3 worm cellular contexts compared by ENCODE assay signal in genomic region chrX:4969228-4969627, ce11.
A peak's percentile ranks its signal among the peaks of the same experiment; 100 is the strongest.
TF ChIP-seq lines count a peak whose summit lies in the region.

Gene M03F4.6, minus strand, starts transcription at chrX:4969328.

TF ChIP-seq in whole organism, L3 larva, 47 proteins besides CTCF, POLR2A, EP300 and RAD21 (continued from another document):
- peak; percentile 15 for TF ChIP-seq nfya-1 (tag; optimal IDR thresholded peaks at IDR 0.05; lab: Kevin White, UChicago; ENCODE audit: insufficient read depth)
- no peak for TF ChIP-seq nhr-28 (tag; optimal IDR thresholded peaks at IDR 0.05; lab: Kevin White, UChicago)
- TF ChIP-seq nhr-43 (tag; optimal IDR thresholded peaks at IDR 0.05; lab: Kevin White, UChicago; ENCODE audit: poor library complexity, severe bottlenecking): peak; percentile 67
- TF ChIP-seq elt-3 (tag; optimal IDR thresholded peaks at IDR 0.05; lab: Kevin White, UChicago): peak in 1 of 3 experiments; percentile 48
- TF ChIP-seq nhr-25 (tag; optimal IDR thresholded peaks at IDR 0.05; lab: Kevin White, UChicago): peak; percentile 80
- TF ChIP-seq ama-1 (optimal IDR thresholded peaks at IDR 0.05; lab: Kevin White, UChicago): peak; percentile 87

TF ChIP-seq in whole organism, L4 larva, 104 proteins besides CTCF, POLR2A, EP300 and RAD21 (continued from another document and continues in another):
- peak; percentile 57 for TF ChIP-seq mxl-3 (GFP tag; optimal IDR thresholded peaks at IDR 0.05; lab: Kevin White, UChicago)
- TF ChIP-seq mdt-29 (GFP tag; IDR thresholded peaks at IDR 0.05; lab: Robert Waterston, UW): 0 out of 2 replicates have a peak, but pooled peaks have one; percentile 46
- no peak for TF ChIP-seq lin-39 (tag; optimal IDR thresholded peaks at IDR 0.05; lab: Kevin White, UChicago)
- TF ChIP-seq nhr-11 (tag; optimal IDR thresholded peaks at IDR 0.05; lab: Kevin White, UChicago): no peak
- TF ChIP-seq dmd-8 (GFP tag; IDR thresholded peaks at IDR 0.05; lab: Robert Waterston, UW): no peak
- no peak for TF ChIP-seq pqm-1 (tag; optimal IDR thresholded peaks at IDR 0.05; lab: Kevin White, UChicago)
- peak in 1 of 2 experiments; percentile 56 for TF ChIP-seq lsy-2 (tag; optimal IDR thresholded peaks at IDR 0.05; lab: Kevin White, UChicago)
- no peak for TF ChIP-seq gei-8 (GFP tag; optimal IDR thresholded peaks at IDR 0.05; lab: Kevin White, UChicago)
- TF ChIP-seq dmd-9 (GFP tag; IDR thresholded peaks at IDR 0.05; lab: Robert Waterston, UW): no peak
- peak; percentile 2 for TF ChIP-seq T20F7.1 (GFP tag; optimal IDR thresholded peaks at IDR 0.05; lab: Kevin White, UChicago)
- no peak for TF ChIP-seq ceh-44 (GFP tag; IDR thresholded peaks at IDR 0.05; lab: Robert Waterston, UW)
- no peak for TF ChIP-seq ztf-11 (tag; optimal IDR thresholded peaks at IDR 0.05; lab: Kevin White, UChicago)
- peak; percentile 63 for TF ChIP-seq duxl-1 (tag; optimal IDR thresholded peaks at IDR 0.05; lab: Kevin White, UChicago; ENCODE audit: poor library complexity)
- TF ChIP-seq rbr-2 (tag; optimal IDR thresholded peaks at IDR 0.05; lab: Kevin White, UChicago): no peak
- no peak for TF ChIP-seq nhr-237 (tag; optimal IDR thresholded peaks at IDR 0.05; lab: Kevin White, UChicago)
- TF ChIP-seq cey-2 (tag; optimal IDR thresholded peaks at IDR 0.05; lab: Kevin White, UChicago; ENCODE audit: borderline replicate concordance, insufficient read depth): no peak
- TF ChIP-seq tag-97 (GFP tag; IDR thresholded peaks at IDR 0.05; lab: Robert Waterston, UW): no peak
- TF ChIP-seq nhr-102 (tag; optimal IDR thresholded peaks at IDR 0.05; lab: Kevin White, UChicago): peak; percentile 46
- peak; percentile 3 for TF ChIP-seq mes-2 (tag; optimal IDR thresholded peaks at IDR 0.05; lab: Kevin White, UChicago; ENCODE audit: poor library complexity, severe bottlenecking)
- TF ChIP-seq Y5F2A.4 (GFP tag; optimal IDR thresholded peaks at IDR 0.05; lab: Kevin White, UChicago): no peak
- TF ChIP-seq ces-1 (GFP tag; optimal IDR thresholded peaks at IDR 0.05; lab: Kevin White, UChicago): no peak
- TF ChIP-seq ceh-62 (tag; optimal IDR thresholded peaks at IDR 0.05; lab: Kevin White, UChicago): no peak
- no peak for TF ChIP-seq hif-1 (tag; optimal IDR thresholded peaks at IDR 0.05; lab: Kevin White, UChicago)
- peak; percentile 57 for TF ChIP-seq php-3 (GFP tag; IDR thresholded peaks at IDR 0.05; lab: Robert Waterston, UW)
- no peak for TF ChIP-seq fos-1 (tag; optimal IDR thresholded peaks at IDR 0.05; lab: Kevin White, UChicago)
- no peak for TF ChIP-seq dpl-1 (GFP tag; optimal IDR thresholded peaks at IDR 0.05; lab: Kevin White, UChicago)
- 0 out of 2 replicates have a peak, but pooled peaks have one; percentile 23 for TF ChIP-seq lin-29 (GFP tag; IDR thresholded peaks at IDR 0.05; lab: Robert Waterston, UW)
- TF ChIP-seq T26A8.4 (GFP tag; IDR thresholded peaks at IDR 0.05; lab: Robert Waterston, UW): peak; percentile 87
- TF ChIP-seq aly-2 (tag; optimal IDR thresholded peaks at IDR 0.05; lab: Kevin White, UChicago): no peak
- TF ChIP-seq nhr-41 (GFP tag; IDR thresholded peaks at IDR 0.05; lab: Robert Waterston, UW): no peak
- no peak for TF ChIP-seq attf-4 (tag; optimal IDR thresholded peaks at IDR 0.05; lab: Kevin White, UChicago)
- TF ChIP-seq spr-1 (tag; optimal IDR thresholded peaks at IDR 0.05; lab: Kevin White, UChicago): no peak
- no peak for TF ChIP-seq F49E8.2 (tag; optimal IDR thresholded peaks at IDR 0.05; lab: Kevin White, UChicago; ENCODE audit: borderline replicate concordance)
- no peak for TF ChIP-seq lir-3 (tag; optimal IDR thresholded peaks at IDR 0.05; lab: Kevin White, UChicago)
- TF ChIP-seq ceh-82 (tag; optimal IDR thresholded peaks at IDR 0.05; lab: Kevin White, UChicago): no peak
- peak; percentile 1 for TF ChIP-seq lin-13 (GFP tag; optimal IDR thresholded peaks at IDR 0.05; lab: Kevin White, UChicago)
- TF ChIP-seq nhr-111 (GFP tag; optimal IDR thresholded peaks at IDR 0.05; lab: Kevin White, UChicago): no peak
- TF ChIP-seq arid-1 (GFP tag; conservative IDR thresholded peaks at IDR 0.05; lab: Robert Waterston, UW): peak; percentile 59
- peak; percentile 88 for TF ChIP-seq aha-1 (tag; lab: Kevin White, UChicago)
- TF ChIP-seq D1046.2 (GFP tag; IDR thresholded peaks at IDR 0.05; lab: Robert Waterston, UW): no peak
- peak; percentile 43 for TF ChIP-seq lin-38 (GFP tag; IDR thresholded peaks at IDR 0.05; lab: Robert Waterston, UW)
- 0 out of 2 replicates have a peak, but pooled peaks have one; percentile 58 for TF ChIP-seq nhr-42 (GFP tag; IDR thresholded peaks at IDR 0.05; lab: Robert Waterston, UW)
- TF ChIP-seq nhr-10 (tag; optimal IDR thresholded peaks at IDR 0.05; lab: Kevin White, UChicago): no peak
- TF ChIP-seq hlh-11 (tag; optimal IDR thresholded peaks at IDR 0.05; lab: Kevin White, UChicago): peak; percentile 62
- TF ChIP-seq snpc-4 (tag; optimal IDR thresholded peaks at IDR 0.05; lab: Kevin White, UChicago): no peak
- TF ChIP-seq set-16 (GFP tag; IDR thresholded peaks at IDR 0.05; lab: Robert Waterston, UW): no peak
- no peak for TF ChIP-seq zag-1 (tag; optimal IDR thresholded peaks at IDR 0.05; lab: Kevin White, UChicago)
- no peak for TF ChIP-seq R02D3.7 (tag; optimal IDR thresholded peaks at IDR 0.05; lab: Kevin White, UChicago)
- TF ChIP-seq saeg-2 (GFP tag; IDR thresholded peaks at IDR 0.05; lab: Robert Waterston, UW): no peak
- TF ChIP-seq ceh-32 (tag; optimal IDR thresholded peaks at IDR 0.05; lab: Kevin White, UChicago; ENCODE audit: poor library complexity): no peak
- no peak for TF ChIP-seq F10B5.3 (tag; optimal IDR thresholded peaks at IDR 0.05; lab: Kevin White, UChicago)
- TF ChIP-seq Y75B8A.6 (GFP tag; IDR thresholded peaks at IDR 0.05; lab: Robert Waterston, UW): peak; percentile 65
- TF ChIP-seq F37D6.2 (tag; optimal IDR thresholded peaks at IDR 0.05; lab: Kevin White, UChicago): no peak
- TF ChIP-seq unc-130 (GFP tag; optimal IDR thresholded peaks at IDR 0.05; lab: Kevin White, UChicago): no peak
- no peak for TF ChIP-seq spr-3 (GFP tag; optimal IDR thresholded peaks at IDR 0.05; lab: Kevin White, UChicago)
- no peak for TF ChIP-seq zfp-2 (tag; optimal IDR thresholded peaks at IDR 0.05; lab: Kevin White, UChicago)
- peak; percentile 4 for TF ChIP-seq nhr-25 (tag; optimal IDR thresholded peaks at IDR 0.05; lab: Kevin White, UChicago; ENCODE audit: borderline replicate concordance, insufficient read depth)
- TF ChIP-seq nhr-48 (tag; optimal IDR thresholded peaks at IDR 0.05; lab: Kevin White, UChicago): no peak
- TF ChIP-seq unc-62 (GFP tag; optimal IDR thresholded peaks at IDR 0.05 in 1 of 2; lab: Kevin White, UChicago): no peak
- TF ChIP-seq unc-62 (tag; optimal IDR thresholded peaks at IDR 0.05; lab: Kevin White, UChicago): no peak
- TF ChIP-seq hlh-30 (tag; optimal IDR thresholded peaks at IDR 0.05; lab: Kevin White, UChicago; ENCODE audit: insufficient read depth): no peak
- TF ChIP-seq ZK337.2 (GFP tag; IDR thresholded peaks at IDR 0.05; lab: Robert Waterston, UW): no peak
- TF ChIP-seq jun-1 (tag; optimal IDR thresholded peaks at IDR 0.05; lab: Kevin White, UChicago): no peak
- no peak for TF ChIP-seq nhr-76 (tag; optimal IDR thresholded peaks at IDR 0.05; lab: Kevin White, UChicago)

TF ChIP-seq in whole organism, young adult, 124 proteins besides CTCF, POLR2A, EP300 and RAD21 (continued from another document and continues in another):
- TF ChIP-seq rec-8 (tag; optimal IDR thresholded peaks at IDR 0.05; lab: Kevin White, UChicago) (no peak), F10E7.11 (tag; optimal IDR thresholded peaks at IDR 0.05; lab: Kevin White, UChicago) (no peak), madf-10 (tag; optimal IDR thresholded peaks at IDR 0.05; lab: Kevin White, UChicago) (peak; percentile 39), F55B11.4 (tag; optimal IDR thresholded peaks at IDR 0.05; lab: Kevin White, UChicago; ENCODE audit: borderline replicate concordance, insufficient read depth) (no peak), F57C9.4 (tag; optimal IDR thresholded peaks at IDR 0.05; lab: Kevin White, UChicago) (no peak), ztf-26 (tag; optimal IDR thresholded peaks at IDR 0.05; lab: Kevin White, UChicago) (peak; percentile 28), snpc-3.4 (tag; optimal IDR thresholded peaks at IDR 0.05; lab: Kevin White, UChicago) (no peak), tbp1 (GFP tag; optimal IDR thresholded peaks at IDR 0.05; lab: Kevin White, UChicago) (peak; percentile 28), ama-1 (optimal IDR thresholded peaks at IDR 0.05; lab: Kevin White, UChicago) (peak; percentile 68), ama-1 (GFP tag; optimal IDR thresholded peaks at IDR 0.05; lab: Kevin White, UChicago) (no peak), tbx-9 (tag; optimal IDR thresholded peaks at IDR 0.05; lab: Kevin White, UChicago; ENCODE audit: borderline replicate concordance) (no peak), K12H6.12 (tag; optimal IDR thresholded peaks at IDR 0.05; lab: Kevin White, UChicago) (no peak), attf-3 (GFP tag; conservative IDR thresholded peaks at IDR 0.05; lab: Robert Waterston, UW) (no peak), dpff-1 (tag; optimal IDR thresholded peaks at IDR 0.05; lab: Kevin White, UChicago) (peak; percentile 10), fkh-3 (tag; optimal IDR thresholded peaks at IDR 0.05; lab: Kevin White, UChicago) (no peak), mel-28 (tag; optimal IDR thresholded peaks at IDR 0.05; lab: Kevin White, UChicago; ENCODE audit: borderline replicate concordance) (no peak), T26A5.8 (tag; optimal IDR thresholded peaks at IDR 0.05; lab: Kevin White, UChicago) (no peak), K11D2.4 (GFP tag; IDR thresholded peaks at IDR 0.05; lab: Robert Waterston, UW) (peak; percentile 53), snpc-1.1 (tag; optimal IDR thresholded peaks at IDR 0.05; lab: Kevin White, UChicago; ENCODE audit: insufficient read depth) (no peak), zim-3 (tag; optimal IDR thresholded peaks at IDR 0.05; lab: Kevin White, UChicago) (peak; percentile 53), lir-1 (GFP tag; conservative IDR thresholded peaks at IDR 0.05; lab: Robert Waterston, UW) (no peak), B0336.3 (GFP tag; IDR thresholded peaks at IDR 0.05; lab: Robert Waterston, UW) (peak; percentile 76), aptf-3 (GFP tag; IDR thresholded peaks at IDR 0.05; lab: Robert Waterston, UW) (0 out of 2 replicates have a peak, but pooled peaks have one; percentile 28), egrh-3 (GFP tag; IDR thresholded peaks at IDR 0.05; lab: Robert Waterston, UW) (no peak), aptf-2 (GFP tag; conservative IDR thresholded peaks at IDR 0.05; lab: Robert Waterston, UW) (no peak), efl-1 (GFP tag; optimal IDR thresholded peaks at IDR 0.05; lab: Kevin White, UChicago) (no peak), F49E8.2 (tag; optimal IDR thresholded peaks at IDR 0.05; lab: Kevin White, UChicago; ENCODE audit: insufficient read depth) (no peak), bed-1 (GFP tag; IDR thresholded peaks at IDR 0.05; lab: Robert Waterston, UW) (no peak), rcor-1 (GFP tag; IDR thresholded peaks at IDR 0.05; lab: Robert Waterston, UW) (peak; percentile 35; the same call in 1 of the 2 replicates), mxl-1 (tag; optimal IDR thresholded peaks at IDR 0.05; lab: Kevin White, UChicago) (no peak), lin-40 (tag; optimal IDR thresholded peaks at IDR 0.05; lab: Kevin White, UChicago) (no peak), snpc-4 (GFP tag; optimal IDR thresholded peaks at IDR 0.05; lab: Kevin White, UChicago) (no peak), snpc-4 (tag; optimal IDR thresholded peaks at IDR 0.05; lab: Kevin White, UChicago) (no peak), sea-2 (GFP tag; IDR thresholded peaks at IDR 0.05; lab: Robert Waterston, UW) (no peak), nfyb-1 (GFP tag; IDR thresholded peaks at IDR 0.05; lab: Robert Waterston, UW) (peak; percentile 47; the same call in 1 of the 2 replicates), ceh-100 (GFP tag; IDR thresholded peaks at IDR 0.05; lab: Robert Waterston, UW) (no peak), C17E4.6 (GFP tag; IDR thresholded peaks at IDR 0.05; lab: Robert Waterston, UW) (no peak), ZK185.1 (tag; optimal IDR thresholded peaks at IDR 0.05; lab: Kevin White, UChicago; ENCODE audit: poor library complexity, severe bottlenecking) (peak; percentile 11), pha-4 (tag; optimal IDR thresholded peaks at IDR 0.05; lab: Kevin White, UChicago) (no peak), mcd-1 (GFP tag; IDR thresholded peaks at IDR 0.05; lab: Robert Waterston, UW) (no peak), nfya-2 (GFP tag; IDR thresholded peaks at IDR 0.05; lab: Robert Waterston, UW) (no peak), ekl-4 (GFP tag; IDR thresholded peaks at IDR 0.05; lab: Robert Waterston, UW) (peak; percentile 53; the same call in 1 of the 2 replicates), ceh-27 (GFP tag; optimal IDR thresholded peaks at IDR 0.05; lab: Kevin White, UChicago) (no peak), F57A8.1 (GFP tag; optimal IDR thresholded peaks at IDR 0.05; lab: Kevin White, UChicago) (no peak), ztf-28 (GFP tag; IDR thresholded peaks at IDR 0.05; lab: Robert Waterston, UW) (no peak), C06A6.2 (GFP tag; conservative IDR thresholded peaks at IDR 0.05; lab: Robert Waterston, UW) (no peak; the same call in 1 of the 2 replicates), ceh-79 (tag; optimal IDR thresholded peaks at IDR 0.05; lab: Kevin White, UChicago) (no peak), chd-7 (tag; optimal IDR thresholded peaks at IDR 0.05; lab: Kevin White, UChicago) (peak; percentile 49), ztf-6 (GFP tag; IDR thresholded peaks at IDR 0.05; lab: Robert Waterston, UW) (no peak), sptf-2 (GFP tag; optimal IDR thresholded peaks at IDR 0.05; lab: Kevin White, UChicago) (no peak), nhr-27 (tag; optimal IDR thresholded peaks at IDR 0.05; lab: Kevin White, UChicago) (no peak), egl-44 (GFP tag; IDR thresholded peaks at IDR 0.05; lab: Robert Waterston, UW) (0 out of 2 replicates have a peak, but pooled peaks have one; percentile 27), F52B5.7 (tag; optimal IDR thresholded peaks at IDR 0.05; lab: Kevin White, UChicago) (peak; percentile 10), let-526 (GFP tag; IDR thresholded peaks at IDR 0.05; lab: Robert Waterston, UW) (no peak), ceh-91 (GFP tag; IDR thresholded peaks at IDR 0.05; lab: Robert Waterston, UW) (no peak), ccch-3 (GFP tag; optimal IDR thresholded peaks at IDR 0.05; lab: Kevin White, UChicago) (no peak), dpl-1 (GFP tag; optimal IDR thresholded peaks at IDR 0.05; lab: Kevin White, UChicago) (no peak), nhr-120 (GFP tag; IDR thresholded peaks at IDR 0.05; lab: Robert Waterston, UW) (0 out of 2 replicates have a peak, but pooled peaks have one; percentile 61), attf-6 (GFP tag; IDR thresholded peaks at IDR 0.05; lab: Robert Waterston, UW) (no peak), somi-1 (GFP tag; optimal IDR thresholded peaks at IDR 0.05; lab: Kevin White, UChicago) (no peak), Y53F4B.3 (GFP tag; IDR thresholded peaks at IDR 0.05; lab: Robert Waterston, UW) (no peak), rpc-1 (optimal IDR thresholded peaks at IDR 0.05; lab: Kevin White, UChicago) (no peak), rpc-1 (tag; optimal IDR thresholded peaks at IDR 0.05; lab: Kevin White, UChicago) (no peak), hlh-26 (GFP tag; conservative IDR thresholded peaks at IDR 0.05; lab: Robert Waterston, UW) (no peak), Y56A3A.18 (GFP tag; IDR thresholded peaks at IDR 0.05; lab: Robert Waterston, UW) (0 out of 2 replicates have a peak, but pooled peaks have one; percentile 72), madf-6 (GFP tag; IDR thresholded peaks at IDR 0.05; lab: Robert Waterston, UW) (peak; percentile 14; the same call in 1 of the 2 replicates), nhr-90 (tag; optimal IDR thresholded peaks at IDR 0.05; lab: Kevin White, UChicago) (peak; percentile 3), hmg-20 (GFP tag; IDR thresholded peaks at IDR 0.05; lab: Robert Waterston, UW) (no peak), ztf-18 (tag; optimal IDR thresholded peaks at IDR 0.05; lab: Kevin White, UChicago) (no peak), xnd-1 (tag; optimal IDR thresholded peaks at IDR 0.05; lab: Kevin White, UChicago) (no peak), madf-8 (GFP tag; conservative IDR thresholded peaks at IDR 0.05; lab: Robert Waterston, UW) (no peak), D2030.7 (GFP tag; IDR thresholded peaks at IDR 0.05; lab: Robert Waterston, UW) (no peak)
